Worm (Caenorhabditis elegans) whole organism, mixed stage, embryonic: ENCODE results near the gene K05G3.1.
A peak's percentile ranks its signal among the peaks of the same experiment; 100 is the strongest.

Experiments used
- M03D4.4 ChIP-seq: sonication (generic microtip); optimal IDR thresholded peaks from 2 replicates; lab custom pipeline; 2017; ENCODE audit warnings: mild to moderate bottlenecking, missing genetic modification characterization, missing compliant biosample characterization
- bed-3 ChIP-seq: fragments of 200-800 bp; sonication (Bioruptor generic); optimal IDR thresholded peaks from 3 replicates; lab custom pipeline; 2018; ENCODE audit warnings: mild to moderate bottlenecking, missing genetic modification characterization, moderate library complexity, missing compliant biosample characterization
- blmp-1 ChIP-seq: fragments of 150-350 bp; optimal IDR thresholded peaks from 2 replicates; lab custom pipeline; 2014; ENCODE audit warnings: missing biosample characterization, missing genetic modification characterization
- ceh-39 ChIP-seq: fragments of 150-350 bp; optimal IDR thresholded peaks from 2 replicates; lab custom pipeline; 2014; ENCODE audit warnings: missing biosample characterization, missing genetic modification characterization
- ces-1 ChIP-seq: fragments of 150-350 bp; optimal IDR thresholded peaks from 2 replicates; lab custom pipeline; 2014; ENCODE audit warnings: missing biosample characterization, missing genetic modification reagents, missing genetic modification characterization
- cnd-1 ChIP-seq: fragments of 200-800 bp; sonication (Bioruptor generic); optimal IDR thresholded peaks from 2 replicates; lab custom pipeline; 2018; ENCODE audit warnings: mild to moderate bottlenecking, missing genetic modification characterization, missing compliant biosample characterization
- drap-1 ChIP-seq: fragments of 200-800 bp; sonication (Bioruptor generic); optimal IDR thresholded peaks from 3 replicates; lab custom pipeline; 2018; ENCODE audit warnings: mild to moderate bottlenecking, missing genetic modification characterization, missing compliant biosample characterization
- elt-1 ChIP-seq: sonication (generic microtip); optimal IDR thresholded peaks from 2 replicates; lab custom pipeline; 2017; ENCODE audit warnings: missing genetic modification characterization, mild to moderate bottlenecking, missing compliant biosample characterization, antibody characterized with exemption, moderate library complexity, borderline replicate concordance; ENCODE audit not compliant: insufficient read depth
- flh-1 ChIP-seq: fragments of 200-800 bp; sonication (Bioruptor generic); optimal IDR thresholded peaks from 2 replicates; lab custom pipeline; 2018; ENCODE audit warnings: mild to moderate bottlenecking, missing genetic modification characterization, moderate library complexity, missing compliant biosample characterization
- ham-2 ChIP-seq: fragments of 200-800 bp; sonication (Bioruptor generic); optimal IDR thresholded peaks from 2 replicates; lab custom pipeline; 2018; ENCODE audit warnings: mild to moderate bottlenecking, missing genetic modification characterization, missing compliant biosample characterization
- hlh-1 ChIP-seq: fragments of 150-350 bp; optimal IDR thresholded peaks from 2 replicates; lab custom pipeline; 2014; ENCODE audit warnings: missing biosample characterization, missing genetic modification reagents, missing genetic modification characterization
- lin-32 ChIP-seq: fragments of 200-800 bp; sonication (Bioruptor generic); optimal IDR thresholded peaks from 2 replicates; lab custom pipeline; 2018; ENCODE audit warnings: mild to moderate bottlenecking, missing genetic modification characterization, missing compliant biosample characterization
- lsy-2 ChIP-seq: fragments of 150-350 bp; optimal IDR thresholded peaks from 2 replicates; lab custom pipeline; 2014; ENCODE audit warnings: missing biosample characterization, missing genetic modification characterization
- mab-5 ChIP-seq: fragments of 150-350 bp; optimal IDR thresholded peaks from 2 replicates; lab custom pipeline; 2014; ENCODE audit warnings: missing biosample characterization, missing genetic modification characterization
- mls-2 ChIP-seq: sonication (generic microtip); optimal IDR thresholded peaks from 2 replicates; lab custom pipeline; 2016; ENCODE audit warnings: mild to moderate bottlenecking, missing genetic modification characterization, moderate library complexity, missing compliant biosample characterization
- nhr-12 ChIP-seq: fragments of 150-350 bp; optimal IDR thresholded peaks from 2 replicates; lab custom pipeline; 2014; ENCODE audit warnings: missing biosample characterization, missing genetic modification characterization
- nhr-237 ChIP-seq: fragments of 150-350 bp; optimal IDR thresholded peaks from 2 replicates; lab custom pipeline; 2014; ENCODE audit warnings: missing biosample characterization, missing genetic modification characterization
- nhr-28 ChIP-seq: fragments of 150-350 bp; optimal IDR thresholded peaks from 2 replicates; lab custom pipeline; 2014; ENCODE audit warnings: missing biosample characterization, missing genetic modification characterization
- nhr-76 ChIP-seq: sonication (generic microtip); optimal IDR thresholded peaks from 2 replicates; lab custom pipeline; 2017; ENCODE audit warnings: missing biosample characterization, missing genetic modification characterization
- pha-4 ChIP-seq: fragments of 150-350 bp; optimal IDR thresholded peaks from 2 replicates; lab custom pipeline; 2018; ENCODE audit warnings: missing biosample characterization, missing genetic modification reagents, missing genetic modification characterization
- snpc-4 ChIP-seq: fragments of 150-350 bp; optimal IDR thresholded peaks from 2 replicates; lab custom pipeline; 2014; ENCODE audit warnings: missing biosample characterization, missing genetic modification characterization
- sptf-1 ChIP-seq: sonication (generic microtip); optimal IDR thresholded peaks from 2 replicates; lab custom pipeline; 2017; ENCODE audit warnings: mild to moderate bottlenecking, missing genetic modification characterization, moderate library complexity, missing compliant biosample characterization
- tbx-8 ChIP-seq: fragments of 200-800 bp; sonication (Bioruptor generic); optimal IDR thresholded peaks from 2 replicates; lab custom pipeline; 2018; ENCODE audit warnings: mild to moderate bottlenecking, missing genetic modification characterization, moderate library complexity, missing compliant biosample characterization
- unc-120 ChIP-seq: sonication (generic microtip); optimal IDR thresholded peaks from 2 replicates; lab custom pipeline; 2017; ENCODE audit warnings: missing genetic modification characterization, missing compliant biosample characterization; ENCODE audit not compliant: poor library complexity, severe bottlenecking
- unc-62 ChIP-seq: fragments of 150-350 bp; optimal IDR thresholded peaks from 2 replicates; lab custom pipeline; 2014; ENCODE audit warnings: missing biosample characterization, missing genetic modification reagents, missing genetic modification characterization
- zip-8 ChIP-seq: fragments of 150-350 bp; optimal IDR thresholded peaks from 2 replicates; lab custom pipeline; 2014; ENCODE audit warnings: missing biosample characterization, missing genetic modification characterization

K05G3.1 gene

DNA sequence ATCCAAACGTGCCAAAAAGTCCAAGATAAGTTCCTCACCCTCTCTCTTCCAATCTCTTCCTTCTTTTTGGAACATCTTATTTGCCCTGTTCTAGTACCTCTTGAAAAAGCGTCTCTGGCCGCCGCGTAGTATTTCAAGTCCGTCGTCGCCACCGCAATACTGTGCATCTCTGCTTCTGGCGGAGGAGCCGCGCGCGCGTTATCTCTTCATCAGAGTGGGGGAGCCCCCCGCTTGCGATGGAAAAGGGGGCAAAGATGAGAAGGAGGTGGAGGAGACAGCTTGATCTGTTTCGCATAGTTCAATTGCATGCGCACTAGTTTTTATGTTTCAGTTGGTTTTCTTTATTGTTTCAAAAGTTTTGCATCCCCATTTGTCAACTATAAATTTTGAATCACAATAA lies 26.7 kb downstream of the K05G3.1 start:
- TF ChIP-seq M03D4.4 (tag; lab: Kevin White, UChicago) (peak; percentile 30), nhr-76 (tag; lab: Kevin White, UChicago) (no peak)

DNA sequence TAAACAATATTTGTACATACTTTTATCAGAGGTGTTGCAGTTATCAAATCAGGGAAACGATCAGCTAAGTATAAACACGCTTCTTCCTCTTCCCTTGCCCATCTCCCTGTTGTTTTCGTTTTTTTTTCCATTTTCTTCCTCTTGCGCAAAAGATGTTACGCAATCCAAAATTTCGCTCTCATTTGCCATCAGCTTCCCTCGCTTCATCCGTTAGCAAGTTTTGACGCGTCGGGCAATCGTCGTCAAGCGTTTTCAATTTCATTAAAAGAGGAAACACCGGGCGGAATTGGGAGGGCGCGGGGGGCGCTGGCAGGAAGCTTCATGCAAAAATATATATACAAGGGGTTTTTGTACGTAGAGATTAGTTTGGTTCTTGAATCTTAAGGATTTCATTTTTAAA lies 28.8 kb downstream of the K05G3.1 start:
- TF ChIP-seq zip-8 (peak; percentile 36), nhr-12 (tag; lab: Kevin White, UChicago) (no peak), blmp-1 (tag; lab: Kevin White, UChicago) (peak; percentile 76)

DNA sequence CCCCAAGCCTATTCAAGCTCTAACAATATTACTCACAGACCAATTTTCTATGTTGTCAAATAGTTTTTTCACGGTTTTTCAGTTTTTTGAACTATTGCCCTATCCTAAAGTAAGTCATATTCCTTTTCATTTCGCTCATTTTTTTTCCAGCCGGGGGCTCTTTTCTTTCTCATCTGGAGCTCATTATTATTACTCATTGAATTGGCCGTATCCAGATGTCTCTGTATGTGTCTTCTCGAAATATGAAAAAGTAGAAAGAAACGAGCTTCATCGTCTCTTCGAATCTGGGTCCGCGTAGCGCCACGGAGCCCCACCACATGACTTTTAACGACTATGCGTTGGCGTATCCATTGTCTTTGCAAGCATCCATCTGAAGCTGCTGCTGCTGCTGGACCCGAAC lies 29.3 kb downstream of the K05G3.1 start:
- TF ChIP-seq hlh-1 (tag; lab: Kevin White, UChicago) (no peak), bed-3 (no peak), tbx-8 (GFP tag; lab: Kevin White, UChicago) (no peak)
- TF ChIP-seq, all 35 proteins: peak for 0

- TF ChIP-seq unc-62, result no peak
- TF ChIP-seq mab-5, result no peak
- no peak for TF ChIP-seq M03D4.4 (tag; lab: Kevin White, UChicago)
- TF ChIP-seq lsy-2 (tag; lab: Kevin White, UChicago), result no peak
- TF ChIP-seq ceh-39 (tag; lab: Kevin White, UChicago), result no peak
- TF ChIP-seq nhr-28 (tag; lab: Kevin White, UChicago), result no peak
Observed at ce11 chrX:16532513-16532912, 31.4 kb downstream of the K05G3.1 start.

ce11 chrX:16533860-16534259 lies 32.7 kb downstream of the K05G3.1 start:
- peak; percentile 31 for TF ChIP-seq blmp-1 (tag; lab: Kevin White, UChicago)
- no peak for TF ChIP-seq hlh-1 (tag; lab: Kevin White, UChicago)
- TF ChIP-seq nhr-28 (tag; lab: Kevin White, UChicago), result no peak

- TF ChIP-seq drap-1 (GFP tag; lab: Kevin White, UChicago) (no peak), tbx-8 (GFP tag; lab: Kevin White, UChicago) (no peak), ces-1 (GFP tag; lab: Kevin White, UChicago) (no peak), unc-62 (peak; percentile 99), nhr-76 (tag; lab: Kevin White, UChicago) (no peak), cnd-1 (tag; lab: Kevin White, UChicago) (no peak), sptf-1 (no peak), unc-120 (tag; lab: Kevin White, UChicago) (peak; percentile 96), hlh-1 (tag; lab: Kevin White, UChicago) (peak; percentile 99), flh-1 (GFP tag; lab: Kevin White, UChicago) (no peak), ham-2 (GFP tag; lab: Kevin White, UChicago) (no peak), nhr-237 (no peak), lsy-2 (tag; lab: Kevin White, UChicago) (peak; percentile 23), bed-3 (no peak), lin-32 (no peak)
Observed at ce11 chrX:16534564-16534963, 33.4 kb downstream of the K05G3.1 start.

DNA sequence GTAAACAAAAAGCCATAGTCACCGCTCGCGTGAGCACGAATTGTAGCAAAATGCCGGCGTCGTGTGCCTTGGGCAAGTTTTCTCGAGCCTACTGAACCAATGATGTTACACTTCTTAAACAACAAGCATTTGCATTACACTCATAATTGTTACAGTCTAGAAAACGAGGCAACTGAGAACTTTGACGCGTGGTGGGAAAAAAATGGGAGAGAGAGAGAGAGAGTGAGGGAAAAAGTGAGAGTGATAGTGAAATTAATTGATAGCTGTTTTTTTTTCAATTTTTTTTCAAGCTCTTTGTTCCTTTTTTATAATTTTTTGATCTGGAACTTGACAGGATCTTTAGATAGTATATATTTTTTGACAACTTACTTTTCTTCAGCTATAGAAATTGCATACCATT lies 34.1 kb downstream of the K05G3.1 start:
- TF ChIP-seq hlh-1 (tag; lab: Kevin White, UChicago) (peak; percentile 73), unc-120 (tag; lab: Kevin White, UChicago) (no peak), mls-2 (no peak)

- TF ChIP-seq mls-2 (no peak), snpc-4 (tag; lab: Kevin White, UChicago) (no peak), unc-120 (tag; lab: Kevin White, UChicago) (peak; percentile 68), M03D4.4 (tag; lab: Kevin White, UChicago) (peak; percentile 32), pha-4 (tag; lab: Kevin White, UChicago) (no peak), nhr-12 (tag; lab: Kevin White, UChicago) (no peak), hlh-1 (tag; lab: Kevin White, UChicago) (peak; percentile 78), ceh-39 (tag; lab: Kevin White, UChicago) (no peak), elt-1 (tag; lab: Kevin White, UChicago) (no peak), ces-1 (GFP tag; lab: Kevin White, UChicago) (no peak), flh-1 (GFP tag; lab: Kevin White, UChicago) (no peak), lsy-2 (tag; lab: Kevin White, UChicago) (no peak), cnd-1 (tag; lab: Kevin White, UChicago) (no peak), sptf-1 (no peak), ham-2 (GFP tag; lab: Kevin White, UChicago) (no peak)
Observed at ce11 chrX:16536230-16536940, 35.3 kb downstream of the K05G3.1 start, which contains the start of gene pat-9. TSS of gene pat-9 (plus strand) at chrX:16536890.
